Fruit fly (Drosophila melanogaster) whole organism, prepupa: ENCODE results near the gene CG6980.

Source experiments
- CG11294 ChIP-seq: fragments of 200-800 bp; sonication (Bioruptor generic); IDR thresholded peaks from 2 replicates; pipeline ENCODE4 v1.3.6; 2022; ENCODE audit warnings: missing biosample characterization, missing genetic modification characterization
- CG11902 ChIP-seq: fragments of 200-800 bp; sonication (Bioruptor generic); optimal IDR thresholded peaks from 3 replicates; lab custom pipeline; 2016; ENCODE audit warnings: missing biosample characterization, missing genetic modification characterization
- CG1621 ChIP-seq: fragments of 200-800 bp; sonication (Bioruptor generic); optimal IDR thresholded peaks from 3 replicates; lab custom pipeline; 2018; ENCODE audit warnings: missing biosample characterization, mild to moderate bottlenecking, missing genetic modification characterization
- CG31627 ChIP-seq: fragments of 200-800 bp; sonication (Bioruptor generic); optimal IDR thresholded peaks from 3 replicates; lab custom pipeline; 2016; ENCODE audit warnings: missing biosample characterization, missing genetic modification characterization
- CG6854 ChIP-seq: fragments of 200-800 bp; sonication (Bioruptor generic); optimal IDR thresholded peaks from 2 replicates; lab custom pipeline; 2017; ENCODE audit warnings: missing biosample characterization, mild to moderate bottlenecking, missing genetic modification characterization
- Ets96B ChIP-seq: fragments of 200-800 bp; optimal IDR thresholded peaks from 2 replicates; lab custom pipeline; 2019; ENCODE audit warnings: missing biosample characterization, mild to moderate bottlenecking, missing genetic modification characterization, moderate library complexity
- Met ChIP-seq: fragments of 200-800 bp; sonication (Bioruptor generic); optimal IDR thresholded peaks from 3 replicates; lab custom pipeline; 2016; ENCODE audit warnings: missing biosample characterization, missing genetic modification characterization
- Sox15 ChIP-seq: fragments of 200-800 bp; sonication (Bioruptor generic); optimal IDR thresholded peaks from 3 replicates; lab custom pipeline; 2016; ENCODE audit warnings: missing biosample characterization, missing genetic modification characterization
- ss ChIP-seq, 2 experiments: fragments of 200-800 bp; sonication (Bioruptor generic); optimal IDR thresholded peaks; 2 replicates in 1 of 2; 3 replicates in 1 of 2; lab custom pipeline; 2017 to 2018; ENCODE audit warnings: mild to moderate bottlenecking in 2 of 2, missing biosample characterization in 2 of 2, missing genetic modification characterization in 2 of 2, moderate library complexity in 1 of 2

DNA sequence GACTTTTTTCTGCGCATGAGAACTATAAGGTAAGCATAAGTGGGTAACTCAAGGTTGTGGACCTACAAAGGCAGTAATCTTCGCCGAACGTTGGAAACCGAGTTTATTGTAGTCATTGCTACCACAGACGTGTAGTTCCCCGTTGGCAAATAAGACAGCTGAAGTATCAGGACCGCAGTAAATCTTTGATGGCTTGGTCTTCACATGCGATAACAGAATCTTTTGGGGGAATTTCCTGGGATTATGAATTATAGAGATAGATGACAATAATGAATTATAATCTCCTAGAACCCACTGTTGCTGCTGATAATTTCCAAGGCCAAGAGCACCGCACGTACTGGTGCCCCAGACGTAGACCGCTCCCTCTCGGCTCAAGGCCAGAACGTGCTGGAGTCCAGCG lies 15.6 kb downstream of the CG6980 start:
- TF ChIP-seq CG6854 (GFP tag; lab: Kevin White, UChicago) = no peak
- TF ChIP-seq Ets96B = no peak
- no peak for TF ChIP-seq CG1621
- TF ChIP-seq CG31627 (GFP tag; lab: Kevin White, UChicago) = no peak
- no peak for TF ChIP-seq CG11902 (GFP tag; lab: Kevin White, UChicago)
- no peak for TF ChIP-seq ss (GFP tag; optimal IDR thresholded peaks at IDR 0.05; lab: Kevin White, UChicago)
- no peak for TF ChIP-seq Met (GFP tag; lab: Kevin White, UChicago)
- no peak for TF ChIP-seq CG11294 (GFP tag; lab: Robert Waterston, UW)
- TF ChIP-seq Sox15 (GFP tag; lab: Kevin White, UChicago) = no peak
